Worm (Caenorhabditis elegans) whole organism, L3 larva: ENCODE results near the gene tag-77.

Experiments used
- R02D3.7 ChIP-seq: fragments of 150-350 bp; optimal IDR thresholded peaks from 2 replicates; lab custom pipeline; 2014; ENCODE audit warnings: missing biosample characterization, missing genetic modification characterization
- lin-39 ChIP-seq: fragments of 150-350 bp; optimal IDR thresholded peaks from 2 replicates; lab custom pipeline; 2018; ENCODE audit warnings: missing biosample characterization, missing genetic modification reagents, missing genetic modification characterization
- nhr-77 ChIP-seq: fragments of 150-350 bp; optimal IDR thresholded peaks from 2 replicates; lab custom pipeline; 2014; ENCODE audit warnings: missing biosample characterization, missing genetic modification characterization
- pqm-1 ChIP-seq: fragments of 150-350 bp; optimal IDR thresholded peaks from 2 replicates; lab custom pipeline; 2017; ENCODE audit warnings: missing biosample characterization, missing genetic modification characterization, inconsistent platforms
- unc-62 ChIP-seq: fragments of 150-350 bp; sonication (generic microtip); optimal IDR thresholded peaks from 4 replicates; lab custom pipeline; 2014; ENCODE audit warnings: missing biosample characterization, missing genetic modification reagents, missing genetic modification characterization

DNA sequence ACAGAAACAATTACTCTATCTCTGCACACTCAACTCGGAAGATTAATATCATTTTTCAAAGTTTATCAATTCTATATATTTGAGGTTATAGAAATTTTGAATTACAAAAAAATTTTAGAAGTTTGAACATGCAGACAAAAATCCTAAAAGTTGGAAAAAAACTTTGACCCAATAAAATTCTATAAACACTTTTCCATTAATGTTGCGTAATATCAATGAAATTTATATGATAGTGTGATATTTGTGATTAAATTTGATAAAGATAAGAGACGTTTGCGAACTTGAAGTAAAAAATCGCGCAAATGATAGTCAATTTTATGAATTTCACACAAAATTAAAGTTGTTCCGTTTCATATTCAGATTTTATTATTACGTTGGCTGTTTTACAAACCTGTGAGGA, 56.3 kb downstream of the tag-77 start:
- TF ChIP-seq unc-62 (GFP tag; lab: Kevin White, UChicago) (no peak), lin-39 (tag; lab: Kevin White, UChicago) (no peak), pqm-1 (peak; percentile 35), R02D3.7 (tag; lab: Kevin White, UChicago) (no peak), nhr-77 (tag; lab: Kevin White, UChicago) (no peak)
